Fruit fly (Drosophila melanogaster): ENCODE results near the gene et.

dm6 chrX:19642819-19643504 is 32.7 kb downstream of the et start, which contains the start of the genes CG12237 and Sec61gamma:
- TF ChIP-seq Snoo (tag; optimal IDR thresholded peaks at IDR 0.05), result peak; percentile 13
- TF ChIP-seq CG12605 (GFP tag; IDR thresholded peaks at IDR 0.05), result no peak
- TF ChIP-seq EcR (GFP tag; optimal IDR thresholded peaks at IDR 0.05), result no peak
- no peak for TF ChIP-seq CG4496 (GFP tag; IDR thresholded peaks at IDR 0.05)
- TF ChIP-seq CG10348 (GFP tag; IDR thresholded peaks at IDR 0.05), result no peak
- TF ChIP-seq CG34367 (tag; optimal IDR thresholded peaks at IDR 0.05), result peak; percentile 0
- TF ChIP-seq Pif1A (GFP tag; optimal IDR thresholded peaks at IDR 0.05), result no peak
- no peak for TF ChIP-seq Pif1B (GFP tag; optimal IDR thresholded peaks at IDR 0.05)
- TF ChIP-seq CG14655 (GFP tag; optimal IDR thresholded peaks at IDR 0.05), result no peak
- TF ChIP-seq CG8159 (tag; optimal IDR thresholded peaks at IDR 0.05), result no peak
- TF ChIP-seq D1 (tag; optimal IDR thresholded peaks at IDR 0.05), result no peak
- TF ChIP-seq gl (tag; optimal IDR thresholded peaks at IDR 0.05), result no peak
- peak; percentile 42; the same call in 1 of the 2 replicates for TF ChIP-seq Ets98B (GFP tag; IDR thresholded peaks at IDR 0.05)
- TF ChIP-seq CG9948 (tag; optimal IDR thresholded peaks at IDR 0.05), result no peak

Measured in whole organism, pupa.